Worm (Caenorhabditis elegans): ENCODE measurements around the gene feh-1.

DNA sequence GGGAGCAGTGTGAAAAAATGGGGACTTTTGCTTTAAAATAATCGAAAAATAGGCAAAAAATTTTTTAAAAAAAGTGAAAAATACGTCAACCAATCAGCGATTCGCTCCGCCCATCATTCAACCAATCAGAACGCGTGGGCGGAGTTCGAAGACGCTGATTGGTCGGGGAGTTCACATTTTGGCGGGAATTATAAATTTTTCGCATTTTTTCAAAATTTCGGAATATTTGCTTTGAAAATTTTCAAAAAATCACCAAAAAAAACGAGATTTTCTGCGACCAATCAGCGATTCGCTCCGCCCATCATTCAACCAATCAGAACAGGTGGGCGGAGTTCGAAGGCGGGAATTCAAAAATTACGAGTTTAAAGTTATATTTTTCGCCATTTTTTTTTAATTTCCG is 22.7 kb downstream of the feh-1 start:
- no peak for TF ChIP-seq flt-1 (GFP tag; IDR thresholded peaks at IDR 0.05)
- no peak for TF ChIP-seq tab-1 (GFP tag; IDR thresholded peaks at IDR 0.05)
- TF ChIP-seq cog-1 (tag; optimal IDR thresholded peaks at IDR 0.05), result no peak
- TF ChIP-seq ztf-23 (GFP tag; IDR thresholded peaks at IDR 0.05), result no peak
- no peak for TF ChIP-seq klf-2 (GFP tag; conservative IDR thresholded peaks at IDR 0.05)

Measured in whole organism, midembryonic.